Worm (Caenorhabditis elegans) whole organism, L1 larva: Measurements from ENCODE around the gene F46C5.4.

ENCODE experiments used
- F16B12.6 ChIP-seq: fragments of 150-350 bp; optimal IDR thresholded peaks from 2 replicates; lab custom pipeline; 2014; ENCODE audit warnings: missing biosample characterization, missing genetic modification characterization
- Y116A8C.19 ChIP-seq: sonication (generic microtip); optimal IDR thresholded peaks from 2 replicates; lab custom pipeline; 2016; ENCODE audit warnings: missing compliant biosample characterization, missing genetic modification characterization, borderline replicate concordance
- aha-1 ChIP-seq: fragments of 150-350 bp; optimal IDR thresholded peaks from 2 replicates; lab custom pipeline; 2014; ENCODE audit warnings: missing biosample characterization, missing genetic modification characterization
- alr-1 ChIP-seq: fragments of 200-800 bp; sonication (Bioruptor generic); optimal IDR thresholded peaks from 2 replicates; lab custom pipeline; 2018; ENCODE audit warnings: borderline replicate concordance, mild to moderate bottlenecking, missing genetic modification characterization, missing compliant biosample characterization
- ama-1 ChIP-seq: fragments of 150-350 bp; optimal IDR thresholded peaks from 2 replicates; lab custom pipeline; 2014
- blmp-1 ChIP-seq: fragments of 150-350 bp; optimal IDR thresholded peaks from 2 replicates; lab custom pipeline; 2014; ENCODE audit warnings: missing biosample characterization, missing genetic modification characterization
- ceh-8 ChIP-seq: fragments of 200-800 bp; sonication (Bioruptor generic); optimal IDR thresholded peaks from 2 replicates; lab custom pipeline; 2018; ENCODE audit warnings: mild to moderate bottlenecking, missing genetic modification characterization, moderate library complexity, missing compliant biosample characterization
- ceh-82 ChIP-seq, 3 experiments: fragments of 150-350 bp in 1 of 3; sonication (generic microtip) in 2 of 3; optimal IDR thresholded peaks; 2 replicates each; lab custom pipeline; 2014 to 2017; ENCODE audit warnings: missing biosample characterization in 3 of 3, missing genetic modification characterization in 3 of 3
- ceh-88 ChIP-seq: fragments of 200-800 bp; sonication (Bioruptor generic); IDR thresholded peaks from 2 replicates; pipeline ENCODE4 v1.3.6; 2022; ENCODE audit warnings: missing genetic modification characterization, missing compliant biosample characterization
- ces-1 ChIP-seq: fragments of 150-350 bp; optimal IDR thresholded peaks from 2 replicates; lab custom pipeline; 2014; ENCODE audit warnings: missing biosample characterization, missing genetic modification reagents, missing genetic modification characterization
- efl-1 ChIP-seq, 4 experiments: fragments of 150-350 bp; optimal IDR thresholded peaks in 3 of 4; peaks in 1 of 4; 1 replicate in 1 of 4; 2 replicates in 3 of 4; lab custom pipeline; 2014; ENCODE audit warnings: missing biosample characterization in 2 of 4, missing genetic modification characterization in 2 of 4, missing genetic modification reagents in 2 of 4
- efl-3 ChIP-seq: fragments of 200-800 bp; sonication (Bioruptor generic); optimal IDR thresholded peaks from 2 replicates; lab custom pipeline; 2018; ENCODE audit warnings: mild to moderate bottlenecking, missing genetic modification characterization, missing compliant biosample characterization
- elt-3 ChIP-seq, 6 experiments: fragments of 150-350 bp in 1 of 6; sonication (generic microtip); optimal IDR thresholded peaks; 2 replicates each; lab custom pipeline; 2017 to 2018; ENCODE audit warnings: missing biosample characterization in 6 of 6, missing genetic modification characterization in 6 of 6, inconsistent platforms in 1 of 6
- fkh-8 ChIP-seq: sonication (generic microtip); optimal IDR thresholded peaks from 2 replicates; lab custom pipeline; 2016; ENCODE audit warnings: mild to moderate bottlenecking, missing genetic modification characterization, missing compliant biosample characterization
- grh-1 ChIP-seq: fragments of 200-800 bp; sonication (Bioruptor generic); IDR thresholded peaks from 2 replicates; pipeline ENCODE4 v1.3.6; 2022; ENCODE audit warnings: missing genetic modification reagents, missing genetic modification characterization, missing compliant biosample characterization
- hlh-17 ChIP-seq: fragments of 200-800 bp; sonication (Bioruptor generic); optimal IDR thresholded peaks from 2 replicates; lab custom pipeline; 2018; ENCODE audit warnings: missing genetic modification characterization, mild to moderate bottlenecking, missing compliant biosample characterization, moderate library complexity, borderline replicate concordance
- irx-1 ChIP-seq: sonication (generic microtip); optimal IDR thresholded peaks from 2 replicates; lab custom pipeline; 2016; ENCODE audit warnings: missing genetic modification characterization, missing compliant biosample characterization
- isw-1 ChIP-seq: fragments of 200-800 bp; sonication (Bioruptor generic); IDR thresholded peaks from 2 replicates; pipeline ENCODE4 v1.3.6; 2022; ENCODE audit warnings: missing genetic modification characterization, missing compliant biosample characterization
- jun-1 ChIP-seq: fragments of 150-350 bp; optimal IDR thresholded peaks from 2 replicates; lab custom pipeline; 2014; ENCODE audit warnings: missing biosample characterization, missing genetic modification reagents, missing genetic modification characterization
- lin-14 ChIP-seq: fragments of 200-800 bp; sonication (Bioruptor generic); optimal IDR thresholded peaks from 2 replicates; lab custom pipeline; 2018; ENCODE audit warnings: mild to moderate bottlenecking, missing genetic modification characterization, moderate library complexity, missing compliant biosample characterization
- lsy-2 ChIP-seq, 2 experiments: fragments of 150-350 bp; optimal IDR thresholded peaks; 2 replicates each; lab custom pipeline; 2014; ENCODE audit warnings: missing biosample characterization in 2 of 2, missing genetic modification characterization in 2 of 2
- mab-9 ChIP-seq: fragments of 200-800 bp; sonication (Bioruptor generic); IDR thresholded peaks from 2 replicates; pipeline ENCODE4 v1.3.6; 2022; ENCODE audit warnings: missing genetic modification reagents, missing genetic modification characterization, missing compliant biosample characterization
- mef-2 ChIP-seq: fragments of 150-350 bp; optimal IDR thresholded peaks from 2 replicates; lab custom pipeline; 2014; ENCODE audit warnings: missing biosample characterization, missing genetic modification characterization
- mep-1 ChIP-seq: fragments of 150-350 bp; optimal IDR thresholded peaks from 2 replicates; lab custom pipeline; 2014; ENCODE audit warnings: missing biosample characterization, missing genetic modification characterization
- nhr-11 ChIP-seq: fragments of 150-350 bp; optimal IDR thresholded peaks from 2 replicates; lab custom pipeline; 2014; ENCODE audit warnings: missing biosample characterization, missing genetic modification characterization
- nhr-12 ChIP-seq: sonication (generic microtip); optimal IDR thresholded peaks from 2 replicates; lab custom pipeline; 2017; ENCODE audit warnings: missing biosample characterization, missing genetic modification characterization
- nhr-19 ChIP-seq: fragments of 200-800 bp; sonication (Bioruptor generic); conservative IDR thresholded peaks from 2 replicates; pipeline ENCODE4 v1.3.6; 2022; ENCODE audit warnings: missing genetic modification characterization, missing compliant biosample characterization
- nhr-20 ChIP-seq: sonication (generic microtip); optimal IDR thresholded peaks from 2 replicates; lab custom pipeline; 2016; ENCODE audit warnings: mild to moderate bottlenecking, missing genetic modification characterization, missing compliant biosample characterization
- nhr-237 ChIP-seq: fragments of 150-350 bp; optimal IDR thresholded peaks from 2 replicates; lab custom pipeline; 2014; ENCODE audit warnings: missing biosample characterization, missing genetic modification characterization
- nhr-28 ChIP-seq: fragments of 150-350 bp; optimal IDR thresholded peaks from 2 replicates; lab custom pipeline; 2014; ENCODE audit warnings: missing biosample characterization, missing genetic modification characterization
- nhr-71 ChIP-seq: sonication (generic microtip); optimal IDR thresholded peaks from 2 replicates; lab custom pipeline; 2016; ENCODE audit warnings: mild to moderate bottlenecking, missing genetic modification characterization, moderate library complexity, missing compliant biosample characterization
- nhr-76 ChIP-seq: sonication (generic microtip); optimal IDR thresholded peaks from 2 replicates; lab custom pipeline; 2017; ENCODE audit warnings: missing biosample characterization, missing genetic modification characterization
- nhr-77 ChIP-seq: fragments of 150-350 bp; optimal IDR thresholded peaks from 2 replicates; lab custom pipeline; 2014; ENCODE audit warnings: missing biosample characterization, missing genetic modification characterization
- nhr-85 ChIP-seq: sonication (generic microtip); peaks from one replicate; lab custom pipeline; 2016; ENCODE audit warnings: missing genetic modification characterization, inconsistent platforms, missing compliant biosample characterization
- nhr-90 ChIP-seq: sonication (generic microtip); optimal IDR thresholded peaks from 2 replicates; lab custom pipeline; 2016; ENCODE audit warnings: mild to moderate bottlenecking, missing genetic modification characterization, missing compliant biosample characterization; ENCODE audit not compliant: poor library complexity
- pqm-1 ChIP-seq: sonication (generic microtip); optimal IDR thresholded peaks from 3 replicates; lab custom pipeline; 2017; ENCODE audit warnings: missing biosample characterization, missing genetic modification characterization
- rnt-1 ChIP-seq: sonication (generic microtip); optimal IDR thresholded peaks from 2 replicates; lab custom pipeline; 2016; ENCODE audit warnings: mild to moderate bottlenecking, missing genetic modification characterization, moderate library complexity, missing compliant biosample characterization
- sox-4 ChIP-seq: sonication (generic microtip); optimal IDR thresholded peaks from 2 replicates; lab custom pipeline; 2016; ENCODE audit warnings: missing genetic modification characterization, missing compliant biosample characterization
- sptf-1 ChIP-seq: fragments of 150-350 bp; optimal IDR thresholded peaks from 2 replicates; lab custom pipeline; 2014; ENCODE audit warnings: missing biosample characterization, missing genetic modification characterization
- swsn-7 ChIP-seq: sonication (generic microtip); optimal IDR thresholded peaks from 2 replicates; lab custom pipeline; 2016; ENCODE audit warnings: missing genetic modification characterization, missing compliant biosample characterization
- tlp-1 ChIP-seq: fragments of 150-350 bp; optimal IDR thresholded peaks from 2 replicates; lab custom pipeline; 2014; ENCODE audit warnings: missing biosample characterization, missing genetic modification characterization
- unc-130 ChIP-seq: fragments of 150-350 bp; optimal IDR thresholded peaks from 2 replicates; lab custom pipeline; 2017; ENCODE audit warnings: missing biosample characterization, missing genetic modification characterization, inconsistent platforms
- unc-30 ChIP-seq: sonication (generic microtip); optimal IDR thresholded peaks from 2 replicates; lab custom pipeline; 2017; ENCODE audit warnings: missing biosample characterization, missing genetic modification characterization
- unc-62 ChIP-seq: fragments of 150-350 bp; optimal IDR thresholded peaks from 2 replicates; lab custom pipeline; 2014; ENCODE audit warnings: missing biosample characterization, missing genetic modification reagents, missing genetic modification characterization
- unc-86 ChIP-seq: sonication (generic microtip); optimal IDR thresholded peaks from 2 replicates; lab custom pipeline; 2016; ENCODE audit warnings: missing genetic modification characterization, missing compliant biosample characterization
- vab-15 ChIP-seq: sonication (generic microtip); optimal IDR thresholded peaks from 2 replicates; lab custom pipeline; 2017; ENCODE audit warnings: missing genotype, mild to moderate bottlenecking, missing genetic modification characterization, missing compliant biosample characterization
- zip-4 ChIP-seq: fragments of 200-800 bp; sonication (Bioruptor generic); optimal IDR thresholded peaks from 2 replicates; lab custom pipeline; 2018; ENCODE audit warnings: mild to moderate bottlenecking, missing genetic modification characterization, moderate library complexity, missing compliant biosample characterization
- ztf-11 ChIP-seq, 2 experiments: sonication (generic microtip); optimal IDR thresholded peaks; 2 replicates each; lab custom pipeline; 2016 to 2017; ENCODE audit warnings: missing genetic modification characterization in 2 of 2, missing biosample characterization in 1 of 2, missing compliant biosample characterization in 1 of 2

F46C5.4 gene

DNA sequence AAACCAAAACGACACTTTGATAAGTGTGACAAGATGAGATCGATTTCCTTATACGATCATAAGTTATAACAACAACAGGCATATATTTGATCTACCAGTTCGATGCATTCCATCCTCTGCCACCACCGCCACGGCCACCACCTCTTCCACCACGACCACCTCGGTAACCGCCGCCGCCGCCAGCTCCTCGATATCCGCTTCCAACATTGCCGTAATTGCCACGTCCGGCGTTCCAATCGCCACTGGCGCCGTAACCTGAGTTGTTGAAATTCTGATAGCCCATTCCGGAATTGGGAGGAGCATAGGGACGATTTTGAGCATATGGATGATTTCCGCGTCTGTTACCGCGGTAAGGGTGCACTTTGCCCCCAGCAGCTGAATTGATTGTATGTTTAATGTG is 42.6 kb downstream of the F46C5.4 start:
- no peak for TF ChIP-seq unc-86 (tag; lab: Kevin White, UChicago)
- TF ChIP-seq nhr-77 (tag; lab: Kevin White, UChicago): no peak
- no peak for TF ChIP-seq grh-1 (GFP tag; lab: Robert Waterston, UW)
- no peak for TF ChIP-seq efl-1 (optimal IDR thresholded peaks at IDR 0.05; lab: Kevin White, UChicago)
- no peak for TF ChIP-seq efl-1 (GFP tag; optimal IDR thresholded peaks at IDR 0.05 in 1 of 2; lab: Kevin White, UChicago)
- no peak for TF ChIP-seq rnt-1 (tag; lab: Kevin White, UChicago)
- no peak for TF ChIP-seq lin-14 (GFP tag; lab: Kevin White, UChicago)
- TF ChIP-seq irx-1 (tag; lab: Kevin White, UChicago): no peak
- no peak for TF ChIP-seq nhr-237 (tag; lab: Kevin White, UChicago)
- TF ChIP-seq ama-1 (lab: Kevin White, UChicago): no peak
- no peak for TF ChIP-seq zip-4 (GFP tag; lab: Kevin White, UChicago)
- no peak for TF ChIP-seq F16B12.6 (tag; lab: Kevin White, UChicago)
- no peak for TF ChIP-seq unc-62 (GFP tag; lab: Kevin White, UChicago)
- no peak for TF ChIP-seq mef-2
- no peak for TF ChIP-seq nhr-12 (tag; lab: Kevin White, UChicago)
- TF ChIP-seq isw-1 (GFP tag; lab: Robert Waterston, UW): no peak
- TF ChIP-seq sox-4 (tag; lab: Kevin White, UChicago): no peak
- TF ChIP-seq jun-1 (tag; lab: Kevin White, UChicago): no peak
- no peak for TF ChIP-seq mep-1 (tag; lab: Kevin White, UChicago)

DNA sequence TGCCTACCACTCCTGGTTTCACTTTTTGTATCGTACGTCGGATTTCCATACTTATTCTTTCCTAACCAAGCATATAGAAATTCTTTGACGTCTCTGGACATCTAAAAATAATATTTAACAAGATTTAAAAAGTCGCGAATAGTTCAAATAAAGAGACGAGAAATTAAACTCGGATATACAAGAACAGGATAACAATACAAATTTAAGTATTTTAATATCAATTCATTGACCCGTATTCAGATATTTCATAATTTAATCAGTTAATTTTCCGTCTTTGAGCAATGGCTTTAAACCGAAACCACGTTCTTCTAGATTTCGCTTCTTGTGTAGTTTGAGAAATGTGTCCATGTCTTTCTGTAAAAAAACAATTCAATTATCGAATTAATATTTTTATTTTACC is 47.7 kb downstream of the F46C5.4 start, which contains the start of gene rha-1:
Gene rha-1 (minus strand): TSS at position 101 of the 400 bp plus-strand sequence.
- TF ChIP-seq swsn-7 (tag; lab: Kevin White, UChicago): no peak
- TF ChIP-seq, all 84 proteins: peak for 0

DNA sequence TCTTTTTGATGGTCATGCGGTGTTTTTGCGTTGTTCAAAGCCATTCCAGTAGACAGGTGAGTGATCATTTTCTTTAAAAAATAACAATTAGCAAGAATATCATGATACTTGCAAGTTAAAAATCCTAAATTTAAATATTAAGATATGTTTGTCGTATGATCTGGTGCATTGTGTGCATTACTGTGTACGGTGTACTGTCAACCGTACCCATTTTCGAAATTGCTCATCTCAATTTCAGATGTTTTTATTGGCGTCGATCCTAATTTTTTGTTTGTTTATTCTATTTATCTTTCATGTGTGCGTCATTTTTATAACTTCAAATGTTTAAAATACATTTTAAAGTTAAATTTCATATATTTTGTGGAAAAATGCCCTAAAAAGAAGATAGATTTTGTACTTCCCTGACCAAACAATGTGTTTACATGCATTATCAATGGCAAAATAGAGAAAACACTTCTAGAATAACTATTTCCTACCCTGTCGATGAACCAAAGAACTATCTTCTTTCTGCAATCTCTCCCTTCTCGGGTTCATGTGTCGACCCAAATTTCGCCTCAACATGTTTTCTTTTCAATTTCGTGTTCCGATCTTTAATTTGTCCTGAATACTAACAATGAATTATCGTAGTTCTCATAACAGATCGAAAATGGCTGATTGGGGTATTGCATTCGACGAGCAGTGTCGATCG is 48.5 kb downstream of the F46C5.4 start, which contains the start of the genes T07D4.5 and ddx-19:
Gene T07D4.5 (minus strand): TSS at position 71 of the 688 bp plus-strand sequence.
Gene ddx-19 (plus strand): TSS at position 638 of the 688 bp plus-strand sequence.
- TF ChIP-seq ceh-88 (GFP tag; lab: Robert Waterston, UW) (no peak), blmp-1 (tag; lab: Kevin White, UChicago) (no peak), ces-1 (GFP tag; lab: Kevin White, UChicago) (no peak), elt-3 (tag; optimal IDR thresholded peaks at IDR 0.05; lab: Kevin White, UChicago) (no peak), hlh-17 (GFP tag; lab: Kevin White, UChicago) (no peak), nhr-76 (tag; lab: Kevin White, UChicago) (no peak), nhr-20 (peak; percentile 55), ztf-11 (tag; optimal IDR thresholded peaks at IDR 0.05; lab: Kevin White, UChicago) (no peak), nhr-90 (peak; percentile 31), mab-9 (GFP tag; lab: Robert Waterston, UW) (no peak), swsn-7 (tag; lab: Kevin White, UChicago) (peak; percentile 29), alr-1 (tag; lab: Kevin White, UChicago) (no peak), nhr-12 (tag; lab: Kevin White, UChicago) (no peak), efl-3 (GFP tag; lab: Kevin White, UChicago) (no peak), unc-130 (tag; lab: Kevin White, UChicago) (peak; percentile 83), nhr-71 (tag; lab: Kevin White, UChicago) (peak; percentile 57), lsy-2 (tag; optimal IDR thresholded peaks at IDR 0.05; lab: Kevin White, UChicago) (peak; percentile 97 to 99), pqm-1 (tag; lab: Kevin White, UChicago) (no peak), ceh-8 (no peak), vab-15 (peak; percentile 27), sox-4 (tag; lab: Kevin White, UChicago) (no peak), ceh-82 (tag; optimal IDR thresholded peaks at IDR 0.05; lab: Kevin White, UChicago) (peak in 1 of 3 experiments; percentile 15), lin-14 (GFP tag; lab: Kevin White, UChicago) (no peak), nhr-28 (no peak), sptf-1 (tag; lab: Kevin White, UChicago) (no peak), aha-1 (no peak), nhr-19 (GFP tag; lab: Robert Waterston, UW) (no peak; the same call in 1 of the 2 replicates), tlp-1 (no peak), F16B12.6 (tag; lab: Kevin White, UChicago) (peak; percentile 87), Y116A8C.19 (tag; lab: Kevin White, UChicago) (no peak), fkh-8 (tag; lab: Kevin White, UChicago) (no peak), nhr-85 (tag; lab: Kevin White, UChicago) (peak; percentile 45), unc-30 (tag; lab: Kevin White, UChicago) (no peak), nhr-11 (tag; lab: Kevin White, UChicago) (no peak)
